Worm (Caenorhabditis elegans): ENCODE data around the gene ver-3.

The ver-3 gene

ce11 chrX:10989286-10989685 is 3.0 kb upstream of the ver-3 start:
- TF ChIP-seq ztf-29 (GFP tag; IDR thresholded peaks at IDR 0.05) (no peak), T22C8.4 (GFP tag; IDR thresholded peaks at IDR 0.05) (no peak), ref-1 (GFP tag; conservative IDR thresholded peaks at IDR 0.05) (no peak), med-1 (GFP tag; optimal IDR thresholded peaks at IDR 0.05; ENCODE audit: insufficient read depth) (no peak), ztf-23 (GFP tag; IDR thresholded peaks at IDR 0.05) (no peak), flt-1 (GFP tag; IDR thresholded peaks at IDR 0.05) (no peak), tab-1 (GFP tag; IDR thresholded peaks at IDR 0.05) (no peak), klf-2 (GFP tag; conservative IDR thresholded peaks at IDR 0.05) (no peak), cog-1 (tag; optimal IDR thresholded peaks at IDR 0.05) (no peak)

ce11 chrX:10990159-10990854 is 2.0 kb upstream of the ver-3 start:
- no peak for TF ChIP-seq ztf-29 (GFP tag; IDR thresholded peaks at IDR 0.05)
- no peak for TF ChIP-seq med-1 (GFP tag; optimal IDR thresholded peaks at IDR 0.05; ENCODE audit: insufficient read depth)
- TF ChIP-seq T22C8.4 (GFP tag; IDR thresholded peaks at IDR 0.05), result no peak
- TF ChIP-seq flt-1 (GFP tag; IDR thresholded peaks at IDR 0.05), result peak; percentile 68
- no peak for TF ChIP-seq ref-1 (GFP tag; conservative IDR thresholded peaks at IDR 0.05)
- peak; percentile 34 for TF ChIP-seq cog-1 (tag; optimal IDR thresholded peaks at IDR 0.05)
- no peak for TF ChIP-seq tab-1 (GFP tag; IDR thresholded peaks at IDR 0.05)
- TF ChIP-seq ztf-23 (GFP tag; IDR thresholded peaks at IDR 0.05), result no peak
- no peak for TF ChIP-seq klf-2 (GFP tag; conservative IDR thresholded peaks at IDR 0.05)

ce11 chrX:10990855-10991176 is 1.5 kb upstream of the ver-3 start:
- TF ChIP-seq cog-1 (tag; optimal IDR thresholded peaks at IDR 0.05), result no peak
- no peak for TF ChIP-seq T22C8.4 (GFP tag; IDR thresholded peaks at IDR 0.05)
- no peak for TF ChIP-seq klf-2 (GFP tag; conservative IDR thresholded peaks at IDR 0.05)
- TF ChIP-seq ztf-23 (GFP tag; IDR thresholded peaks at IDR 0.05), result no peak
- TF ChIP-seq ref-1 (GFP tag; conservative IDR thresholded peaks at IDR 0.05), result no peak
- no peak for TF ChIP-seq tab-1 (GFP tag; IDR thresholded peaks at IDR 0.05)
- no peak for TF ChIP-seq ztf-29 (GFP tag; IDR thresholded peaks at IDR 0.05)
- TF ChIP-seq med-1 (GFP tag; optimal IDR thresholded peaks at IDR 0.05; ENCODE audit: insufficient read depth), result no peak
- TF ChIP-seq flt-1 (GFP tag; IDR thresholded peaks at IDR 0.05), result no peak

ce11 chrX:10991352-10992172 is 715 bp upstream of the ver-3 start:
- TF ChIP-seq cog-1 (tag; optimal IDR thresholded peaks at IDR 0.05), result no peak
- no peak for TF ChIP-seq ref-1 (GFP tag; conservative IDR thresholded peaks at IDR 0.05)
- TF ChIP-seq klf-2 (GFP tag; conservative IDR thresholded peaks at IDR 0.05), result no peak
- TF ChIP-seq flt-1 (GFP tag; IDR thresholded peaks at IDR 0.05), result no peak
- no peak for TF ChIP-seq med-1 (GFP tag; optimal IDR thresholded peaks at IDR 0.05; ENCODE audit: insufficient read depth)
- TF ChIP-seq ztf-23 (GFP tag; IDR thresholded peaks at IDR 0.05), result no peak
- TF ChIP-seq T22C8.4 (GFP tag; IDR thresholded peaks at IDR 0.05), result no peak
- no peak for TF ChIP-seq ztf-29 (GFP tag; IDR thresholded peaks at IDR 0.05)
- TF ChIP-seq tab-1 (GFP tag; IDR thresholded peaks at IDR 0.05), result no peak

- TF ChIP-seq flt-1 (GFP tag; IDR thresholded peaks at IDR 0.05) (no peak), T22C8.4 (GFP tag; IDR thresholded peaks at IDR 0.05) (no peak), klf-2 (GFP tag; conservative IDR thresholded peaks at IDR 0.05) (no peak), tab-1 (GFP tag; IDR thresholded peaks at IDR 0.05) (no peak), med-1 (GFP tag; optimal IDR thresholded peaks at IDR 0.05; ENCODE audit: insufficient read depth) (no peak), ztf-23 (GFP tag; IDR thresholded peaks at IDR 0.05) (no peak), cog-1 (tag; optimal IDR thresholded peaks at IDR 0.05) (no peak), ztf-29 (GFP tag; IDR thresholded peaks at IDR 0.05) (no peak)
Observed at ce11 chrX:10999176-10999575, 6.9 kb downstream of the ver-3 start, which contains the start of gene F59F3.6. Gene F59F3.6, minus strand, starts transcription at chrX:10999276.

ce11 chrX:11001750-11002149 is 9.5 kb downstream of the ver-3 start, which contains the start of gene col-177:
Gene col-177, minus strand, starts transcription at chrX:11001850.
- TF ChIP-seq ztf-29 (GFP tag; IDR thresholded peaks at IDR 0.05) (no peak), tab-1 (GFP tag; IDR thresholded peaks at IDR 0.05) (no peak), T22C8.4 (GFP tag; IDR thresholded peaks at IDR 0.05) (no peak), ztf-23 (GFP tag; IDR thresholded peaks at IDR 0.05) (no peak), flt-1 (GFP tag; IDR thresholded peaks at IDR 0.05) (no peak), med-1 (GFP tag; optimal IDR thresholded peaks at IDR 0.05; ENCODE audit: insufficient read depth) (no peak), klf-2 (GFP tag; conservative IDR thresholded peaks at IDR 0.05) (no peak)

- TF ChIP-seq tab-1 (GFP tag; IDR thresholded peaks at IDR 0.05) (no peak), ref-1 (GFP tag; conservative IDR thresholded peaks at IDR 0.05) (no peak), T22C8.4 (GFP tag; IDR thresholded peaks at IDR 0.05) (no peak), ztf-29 (GFP tag; IDR thresholded peaks at IDR 0.05) (no peak), klf-2 (GFP tag; conservative IDR thresholded peaks at IDR 0.05) (no peak), ztf-23 (GFP tag; IDR thresholded peaks at IDR 0.05) (no peak), cog-1 (tag; optimal IDR thresholded peaks at IDR 0.05) (no peak), med-1 (GFP tag; optimal IDR thresholded peaks at IDR 0.05; ENCODE audit: insufficient read depth) (no peak), flt-1 (GFP tag; IDR thresholded peaks at IDR 0.05) (no peak)
Observed at ce11 chrX:11003701-11004100, 11.4 kb downstream of the ver-3 start.

ce11 chrX:11007393-11007792 is 15.1 kb downstream of the ver-3 start:
- TF ChIP-seq flt-1 (GFP tag; IDR thresholded peaks at IDR 0.05), result no peak
- TF ChIP-seq ref-1 (GFP tag; conservative IDR thresholded peaks at IDR 0.05), result no peak
- no peak for TF ChIP-seq tab-1 (GFP tag; IDR thresholded peaks at IDR 0.05)

ce11 chrX:11008052-11008451 is 15.8 kb downstream of the ver-3 start, which contains the start of gene del-5:
Gene del-5, minus strand, starts transcription at chrX:11008181.
- TF ChIP-seq med-1 (GFP tag; optimal IDR thresholded peaks at IDR 0.05; ENCODE audit: insufficient read depth) (no peak), ztf-29 (GFP tag; IDR thresholded peaks at IDR 0.05) (no peak), T22C8.4 (GFP tag; IDR thresholded peaks at IDR 0.05) (no peak), klf-2 (GFP tag; conservative IDR thresholded peaks at IDR 0.05) (no peak)
